Fruit fly (Drosophila melanogaster) S2 (cell line): ENCODE results near the gene CG9515.

Source experiments
- CG8478 ChIP-seq: fragments of >200 bp; optimal IDR thresholded peaks from 2 replicates; lab custom pipeline; 2018
- CTCF ChIP-seq, 2 experiments: fragments of >200 bp; optimal IDR thresholded peaks; 2 replicates each; lab custom pipeline; 2018

- TF ChIP-seq CTCF (optimal IDR thresholded peaks at IDR 0.05; lab: Kevin White, UChicago): no peak
- TF ChIP-seq CG8478: no peak
These were observed 14.1 kb upstream of the CG9515 start for dm6 chr2L:8957152-8957551.
